Fruit fly (Drosophila melanogaster) whole organism, embryonic: ENCODE data around the gene CG43993.
A peak's percentile ranks its signal among the peaks of the same experiment; 100 is the strongest.

ENCODE experiments used
- Atf3 ChIP-seq: fragments of 200-800 bp; sonication (Bioruptor generic); optimal IDR thresholded peaks from 3 replicates; lab custom pipeline; 2016; ENCODE audit warnings: missing biosample characterization, missing genetic modification characterization
- Atf6 ChIP-seq: fragments of 200-800 bp; sonication (Bioruptor generic); IDR thresholded peaks from 2 replicates; pipeline ENCODE4 v1.3.6; 2022; ENCODE audit warnings: missing biosample characterization, missing genetic modification characterization
- CG11085 ChIP-seq: fragments of 200-800 bp; sonication (Bioruptor generic); IDR thresholded peaks from 2 replicates; pipeline ENCODE4 v1.3.6; 2022; ENCODE audit warnings: missing biosample characterization, missing genetic modification characterization
- CG12104 ChIP-seq: fragments of 200-800 bp; sonication (Bioruptor generic); optimal IDR thresholded peaks from 3 replicates; lab custom pipeline; 2016; ENCODE audit warnings: missing biosample characterization, missing genetic modification characterization
- CG1233 ChIP-seq: fragments of 200-800 bp; sonication (Bioruptor generic); optimal IDR thresholded peaks from 4 replicates; lab custom pipeline; 2018; ENCODE audit warnings: missing biosample characterization, mild to moderate bottlenecking, missing genetic modification characterization
- CG13287 ChIP-seq: fragments of 200-800 bp; sonication (Bioruptor generic); IDR thresholded peaks from 2 replicates; pipeline ENCODE4 v1.3.6; 2022; ENCODE audit warnings: missing biosample characterization, missing genetic modification characterization; ENCODE audit not compliant: partially characterized antibody
- CG13424 ChIP-seq: fragments of 200-800 bp; sonication (Bioruptor generic); optimal IDR thresholded peaks from 2 replicates; lab custom pipeline; 2019; ENCODE audit warnings: missing biosample characterization, mild to moderate bottlenecking, missing genetic modification characterization, moderate library complexity
- CG14441 ChIP-seq: fragments of 200-800 bp; sonication (Bioruptor generic); IDR thresholded peaks from 2 replicates; pipeline ENCODE4 v1.3.6; 2022; ENCODE audit warnings: missing biosample characterization, missing genetic modification characterization
- CG1529 ChIP-seq: fragments of 200-800 bp; sonication (Bioruptor generic); optimal IDR thresholded peaks from 3 replicates; lab custom pipeline; 2018; ENCODE audit warnings: missing biosample characterization, missing genetic modification characterization
- CG15514 ChIP-seq: fragments of 200-800 bp; sonication (Bioruptor generic); optimal IDR thresholded peaks from 3 replicates; lab custom pipeline; 2017; ENCODE audit warnings: missing biosample characterization, missing genetic modification characterization, mild to moderate bottlenecking, moderate library complexity, missing genetic modification reagents
- CG16779 ChIP-seq: fragments of 200-800 bp; sonication (Bioruptor generic); IDR thresholded peaks from 2 replicates; pipeline ENCODE4 v1.3.6; 2022; ENCODE audit warnings: missing biosample characterization, missing genetic modification characterization
- CG16863 ChIP-seq: fragments of 200-800 bp; sonication (Bioruptor generic); optimal IDR thresholded peaks from 3 replicates; lab custom pipeline; 2016; ENCODE audit warnings: missing biosample characterization, missing genetic modification characterization
- CG17612 ChIP-seq: fragments of 200-800 bp; sonication (Bioruptor generic); IDR thresholded peaks from 2 replicates; pipeline ENCODE4 v1.3.6; 2022; ENCODE audit warnings: missing biosample characterization, missing genetic modification characterization
- CG17802 ChIP-seq: fragments of 200-800 bp; sonication (Bioruptor generic); optimal IDR thresholded peaks from 2 replicates; lab custom pipeline; 2018; ENCODE audit warnings: missing biosample characterization, mild to moderate bottlenecking, missing genetic modification characterization, moderate library complexity
- CG18262 ChIP-seq: fragments of 200-800 bp; optimal IDR thresholded peaks from 3 replicates; lab custom pipeline; 2019; ENCODE audit warnings: missing biosample characterization, mild to moderate bottlenecking, missing genetic modification characterization, moderate library complexity
- CG2120 ChIP-seq: fragments of 200-800 bp; sonication (Bioruptor generic); optimal IDR thresholded peaks from 3 replicates; lab custom pipeline; 2016; ENCODE audit warnings: missing biosample characterization, missing genetic modification characterization
- CG2712 ChIP-seq: fragments of 200-800 bp; optimal IDR thresholded peaks from 3 replicates; lab custom pipeline; 2019; ENCODE audit warnings: missing biosample characterization, mild to moderate bottlenecking, missing genetic modification characterization, moderate library complexity
- CG32772 ChIP-seq: fragments of 200-800 bp; sonication (Bioruptor generic); IDR thresholded peaks from 2 replicates; pipeline ENCODE4 v1.3.6; 2022; ENCODE audit warnings: missing biosample characterization, missing genetic modification characterization
- CG33557 ChIP-seq: fragments of 200-800 bp; sonication (Bioruptor generic); optimal IDR thresholded peaks from 2 replicates; lab custom pipeline; 2019; ENCODE audit warnings: missing biosample characterization, mild to moderate bottlenecking, missing genetic modification characterization, moderate library complexity
- CG4328 ChIP-seq: fragments of 200-800 bp; sonication (Bioruptor generic); optimal IDR thresholded peaks from 3 replicates; lab custom pipeline; 2017; ENCODE audit warnings: missing biosample characterization, missing genetic modification reagents, missing genetic modification characterization
- CG5245 ChIP-seq: fragments of 200-800 bp; sonication (Bioruptor generic); optimal IDR thresholded peaks from 3 replicates; lab custom pipeline; 2016; ENCODE audit warnings: missing biosample characterization, missing genetic modification characterization
- CG5953 ChIP-seq: fragments of 200-800 bp; sonication (Bioruptor generic); IDR thresholded peaks from 2 replicates; pipeline ENCODE4 v1.3.6; 2022; ENCODE audit warnings: missing biosample characterization, missing genetic modification characterization
- CG7357 ChIP-seq: fragments of 200-800 bp; sonication (Bioruptor generic); IDR thresholded peaks from 3 replicates; pipeline ENCODE4 v1.3.6; 2022; ENCODE audit warnings: missing biosample characterization, missing genetic modification characterization
- Dip3 ChIP-seq: fragments of 200-800 bp; sonication (Bioruptor generic); optimal IDR thresholded peaks from 3 replicates; lab custom pipeline; 2016; ENCODE audit warnings: missing biosample characterization, missing genetic modification characterization
- Doc3 ChIP-seq: fragments of 200-800 bp; sonication (Bioruptor generic); IDR thresholded peaks from 3 replicates; pipeline ENCODE4 v1.3.6; 2022; ENCODE audit warnings: missing biosample characterization, missing genetic modification characterization; ENCODE audit not compliant: partially characterized antibody
- Dref ChIP-seq: fragments of 200-800 bp; sonication (Bioruptor generic); IDR thresholded peaks from 2 replicates; pipeline ENCODE4 v1.3.6; 2022; ENCODE audit warnings: missing biosample characterization, missing genetic modification characterization
- HmgZ ChIP-seq: fragments of 200-800 bp; sonication (Bioruptor generic); optimal IDR thresholded peaks from 2 replicates; lab custom pipeline; 2018; ENCODE audit warnings: missing biosample characterization, mild to moderate bottlenecking, missing genetic modification characterization
- Jarid2 ChIP-seq: fragments of 200-800 bp; sonication (Bioruptor generic); optimal IDR thresholded peaks from 3 replicates; lab custom pipeline; 2017; ENCODE audit warnings: mild to moderate bottlenecking, missing biosample characterization, missing genetic modification reagents, missing genetic modification characterization
- Myb ChIP-seq: fragments of 200-800 bp; sonication (Bioruptor generic); optimal IDR thresholded peaks from 2 replicates; lab custom pipeline; 2016; ENCODE audit warnings: missing biosample characterization, missing genetic modification characterization
- Sry-δ ChIP-seq: fragments of 200-800 bp; sonication (Bioruptor generic); optimal IDR thresholded peaks from 2 replicates; lab custom pipeline; 2016; ENCODE audit warnings: missing biosample characterization, missing genetic modification characterization
- cwo ChIP-seq: fragments of 200-800 bp; sonication (Bioruptor generic); optimal IDR thresholded peaks from 3 replicates; lab custom pipeline; 2017; ENCODE audit warnings: missing biosample characterization, missing genetic modification characterization, mild to moderate bottlenecking, moderate library complexity, missing genetic modification reagents
- dmrt99B ChIP-seq: fragments of 200-800 bp; sonication (Bioruptor generic); optimal IDR thresholded peaks from 2 replicates; lab custom pipeline; 2018; ENCODE audit warnings: missing biosample characterization, mild to moderate bottlenecking, missing genetic modification characterization, moderate library complexity
- dpn ChIP-seq, 2 experiments: fragments of 200-800 bp; sonication (Bioruptor generic); optimal IDR thresholded peaks; 3 replicates each; lab custom pipeline; 2016; ENCODE audit warnings: missing biosample characterization in 2 of 2, missing genetic modification characterization in 2 of 2
- dysf ChIP-seq: fragments of 200-800 bp; sonication (Bioruptor generic); IDR thresholded peaks from 3 replicates; pipeline ENCODE4 v1.3.6; 2022; ENCODE audit warnings: missing biosample characterization, missing genetic modification characterization
- gt ChIP-seq: fragments of 200-800 bp; sonication (Bioruptor generic); IDR thresholded peaks from 2 replicates; pipeline ENCODE4 v1.3.6; 2022; ENCODE audit warnings: missing biosample characterization, missing genetic modification characterization
- hth ChIP-seq: fragments of >200 bp; optimal IDR thresholded peaks from 2 replicates; lab custom pipeline; 2017; ENCODE audit warnings: inconsistent platforms
- insv ChIP-seq, 2 experiments: fragments of 200-800 bp; sonication (Bioruptor generic); optimal IDR thresholded peaks; 3 replicates each; lab custom pipeline; 2016 to 2018; ENCODE audit warnings: missing biosample characterization in 2 of 2, missing genetic modification characterization in 2 of 2
- inv ChIP-seq: fragments of 200-800 bp; sonication (Bioruptor generic); IDR thresholded peaks from 2 replicates; pipeline ENCODE4 v1.3.6; 2022; ENCODE audit warnings: missing biosample characterization, missing genetic modification characterization; ENCODE audit not compliant: partially characterized antibody
- klu ChIP-seq: fragments of 200-800 bp; sonication (Bioruptor generic); IDR thresholded peaks from 2 replicates; pipeline ENCODE4 v1.3.6; 2022; ENCODE audit warnings: missing biosample characterization, missing genetic modification characterization
- odd ChIP-seq: fragments of 200-800 bp; sonication (Bioruptor generic); optimal IDR thresholded peaks from 2 replicates; lab custom pipeline; 2017; ENCODE audit warnings: missing biosample characterization, mild to moderate bottlenecking, missing genetic modification characterization
- pho ChIP-seq: fragments of 200-800 bp; sonication (Bioruptor generic); optimal IDR thresholded peaks from 2 replicates; lab custom pipeline; 2016; ENCODE audit warnings: missing biosample characterization, missing genetic modification characterization
- phol ChIP-seq: fragments of 200-800 bp; sonication (Bioruptor generic); optimal IDR thresholded peaks from 3 replicates; lab custom pipeline; 2018; ENCODE audit warnings: missing biosample characterization, mild to moderate bottlenecking, missing genetic modification characterization, moderate library complexity
- row ChIP-seq: fragments of 200-800 bp; sonication (Bioruptor generic); IDR thresholded peaks from 3 replicates; pipeline ENCODE4 v1.3.6; 2022; ENCODE audit warnings: missing biosample characterization, missing genetic modification characterization
- salm ChIP-seq: fragments of 200-800 bp; sonication (Bioruptor generic); optimal IDR thresholded peaks from 2 replicates; lab custom pipeline; 2018; ENCODE audit warnings: missing biosample characterization, mild to moderate bottlenecking, missing genetic modification characterization
- seq ChIP-seq: fragments of 200-800 bp; sonication (Bioruptor generic); IDR thresholded peaks from 2 replicates; pipeline ENCODE4 v1.3.6; 2022; ENCODE audit warnings: missing biosample characterization, missing genetic modification characterization
- tna ChIP-seq: fragments of 200-800 bp; sonication (Bioruptor generic); IDR thresholded peaks from 2 replicates; pipeline ENCODE4 v1.3.6; 2022; ENCODE audit warnings: missing biosample characterization, missing genetic modification characterization; ENCODE audit not compliant: partially characterized antibody
- ttk ChIP-seq: fragments of 200-800 bp; sonication (Bioruptor generic); IDR thresholded peaks from 2 replicates; pipeline ENCODE4 v2.1.2; 2022; ENCODE audit warnings: missing biosample characterization, missing genetic modification characterization
- zen2 ChIP-seq: fragments of 200-800 bp; sonication (Bioruptor generic); IDR thresholded peaks from 3 replicates; pipeline ENCODE4 v1.3.6; 2022; ENCODE audit warnings: missing biosample characterization, missing genetic modification characterization; ENCODE audit not compliant: partially characterized antibody

The CG43993 gene

DNA sequence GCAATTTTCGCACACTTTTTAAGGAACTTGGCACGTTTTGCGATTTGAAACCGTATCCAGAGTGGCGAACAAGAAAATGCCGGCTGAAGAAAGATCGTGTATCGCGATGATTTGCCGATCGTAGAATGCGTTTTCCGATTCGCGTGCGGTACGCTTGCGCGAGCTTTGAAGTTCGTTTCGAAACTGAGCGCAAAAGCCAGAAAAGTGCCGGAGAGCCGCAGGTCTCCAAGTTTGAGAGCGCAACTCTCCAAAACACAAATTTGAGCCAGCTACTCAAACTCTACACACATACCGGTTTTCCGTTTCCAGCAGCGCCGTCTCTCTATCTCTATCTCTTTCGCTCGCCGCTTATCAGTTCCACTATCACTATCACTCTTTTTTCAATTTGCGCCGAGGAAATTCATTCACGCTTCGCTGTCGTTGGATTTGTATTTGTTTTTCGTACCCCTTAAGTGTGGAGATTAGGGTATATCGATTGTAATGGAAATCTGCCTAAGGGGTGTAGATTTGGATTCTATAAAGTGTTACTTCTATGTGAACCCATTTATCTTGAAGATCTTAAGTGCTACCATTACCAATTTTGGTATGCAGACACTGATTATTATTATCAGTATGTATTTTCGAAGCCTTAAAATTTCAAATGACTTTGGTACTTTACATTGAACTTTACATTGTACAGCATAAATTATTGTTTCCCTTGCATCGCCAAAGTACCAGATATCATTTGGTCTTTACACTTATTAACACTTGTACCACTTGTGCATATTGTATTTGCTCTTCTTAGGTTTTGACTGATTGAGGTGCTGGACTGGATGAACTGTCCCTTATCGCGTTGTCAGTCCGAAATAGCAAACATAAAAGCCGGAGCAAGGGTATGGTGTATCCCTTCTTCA lies 24.2 kb downstream of the CG43993 start (continued):
- TF ChIP-seq CG7357 (peak; percentile 48; the same call in 1 of the 3 replicates), CG11085 (GFP tag; lab: Robert Waterston, UW) (no peak), CG17802 (peak; percentile 11), CG13287 (peak; percentile 45; the same call in 1 of the 2 replicates), CG32772 (peak; percentile 40), dysf (GFP tag; lab: Robert Waterston, UW) (peak; percentile 78), cwo (peak; percentile 72), CG18262 (tag; lab: Kevin White, UChicago) (peak; percentile 88), Doc3 (GFP tag; lab: Robert Waterston, UW) (no peak), CG12104 (GFP tag; lab: Kevin White, UChicago) (peak; percentile 72), CG5245 (GFP tag; lab: Kevin White, UChicago) (peak; percentile 39), CG33557 (no peak), CG15514 (peak; percentile 45), Dip3 (GFP tag; lab: Kevin White, UChicago) (peak; percentile 54), hth (no peak), CG17612 (GFP tag; lab: Robert Waterston, UW) (no peak), phol (tag; lab: Kevin White, UChicago) (peak; percentile 85), Sry-δ (GFP tag; lab: Kevin White, UChicago) (peak; percentile 37), Atf6 (GFP tag; lab: Robert Waterston, UW) (peak; percentile 64; the same call in 1 of the 2 replicates), pho (GFP tag; lab: Kevin White, UChicago) (peak; percentile 62), CG1233 (GFP tag; lab: Kevin White, UChicago) (peak; percentile 35), zen2 (GFP tag; lab: Robert Waterston, UW) (peak; percentile 33; the same call in 2 of the 3 replicates), gt (no peak), dpn (GFP tag; optimal IDR thresholded peaks at IDR 0.05; lab: Kevin White, UChicago) (peak; percentile 60 to 70), dmrt99B (tag; lab: Kevin White, UChicago) (peak; percentile 78), tna (GFP tag; lab: Robert Waterston, UW) (peak; percentile 30; the same call in 1 of the 2 replicates), seq (peak; percentile 57; the same call in 1 of the 2 replicates), Atf3 (GFP tag; lab: Kevin White, UChicago) (peak; percentile 47), Jarid2 (GFP tag; lab: Kevin White, UChicago) (peak; percentile 97), CG14441 (GFP tag; lab: Robert Waterston, UW) (peak; percentile 47), odd (peak; percentile 58), CG5953 (GFP tag; lab: Robert Waterston, UW) (peak; percentile 24; the same call in 1 of the 2 replicates), Dref (GFP tag; lab: Robert Waterston, UW) (no peak), inv (GFP tag; lab: Robert Waterston, UW) (no peak), CG16863 (GFP tag; lab: Kevin White, UChicago) (peak; percentile 74), CG2712 (tag; lab: Kevin White, UChicago) (peak; percentile 73), CG13424 (tag; lab: Kevin White, UChicago) (peak; percentile 62), row (GFP tag; lab: Robert Waterston, UW) (peak; percentile 91), insv (GFP tag; optimal IDR thresholded peaks at IDR 0.05; lab: Kevin White, UChicago) (no peak), CG1529 (GFP tag; lab: Kevin White, UChicago) (peak; percentile 28), CG4328 (GFP tag; lab: Kevin White, UChicago) (no peak), CG16779 (GFP tag; lab: Robert Waterston, UW) (no peak), klu (GFP tag; lab: Robert Waterston, UW) (0 out of 2 replicates have a peak, but pooled peaks have one; percentile 12), Myb (GFP tag; lab: Kevin White, UChicago) (peak; percentile 49), ttk (GFP tag; lab: Robert Waterston, UW) (no peak; the same call in 1 of the 2 replicates), HmgZ (tag; lab: Kevin White, UChicago) (peak; percentile 28), salm (no peak), CG2120 (peak; percentile 74)
